Worm (Caenorhabditis elegans) whole organism, L4 larva: ENCODE data around the gene fil-2.

Experiments
- F10B5.3 ChIP-seq: sonication (generic microtip); optimal IDR thresholded peaks from 2 replicates; lab custom pipeline; 2016; ENCODE audit warnings: mild to moderate bottlenecking, missing genetic modification characterization, missing compliant biosample characterization
- F37D6.2 ChIP-seq: sonication (generic microtip); optimal IDR thresholded peaks from 2 replicates; lab custom pipeline; 2016; ENCODE audit warnings: mild to moderate bottlenecking, missing genetic modification characterization, missing compliant biosample characterization
- F49E8.2 ChIP-seq: sonication (generic microtip); optimal IDR thresholded peaks from 2 replicates; lab custom pipeline; 2016; ENCODE audit warnings: missing compliant biosample characterization, mild to moderate bottlenecking, missing genetic modification characterization, borderline replicate concordance
- R02D3.7 ChIP-seq: fragments of 150-350 bp; sonication (generic microtip); optimal IDR thresholded peaks from 3 replicates; lab custom pipeline; 2014; ENCODE audit warnings: missing biosample characterization, missing genetic modification characterization
- ZK546.5 ChIP-seq, 2 experiments: sonication (generic microtip); optimal IDR thresholded peaks; 2 replicates each; lab custom pipeline; 2017; ENCODE audit warnings: missing biosample characterization in 2 of 2, missing genetic modification characterization in 2 of 2
- aha-1 ChIP-seq: fragments of 150-350 bp; peaks from one replicate; lab custom pipeline; 2014; ENCODE audit warnings: missing biosample characterization, missing genetic modification characterization
- aly-2 ChIP-seq: sonication (generic microtip); optimal IDR thresholded peaks from 2 replicates; lab custom pipeline; 2018; ENCODE audit warnings: missing biosample characterization, missing genetic modification characterization
- ceh-28 ChIP-seq: fragments of 150-350 bp; optimal IDR thresholded peaks from 2 replicates; lab custom pipeline; 2014; ENCODE audit warnings: missing biosample characterization, missing genetic modification reagents, missing genetic modification characterization
- ceh-32 ChIP-seq: sonication (generic microtip); optimal IDR thresholded peaks from 2 replicates; lab custom pipeline; 2016; ENCODE audit warnings: mild to moderate bottlenecking, missing genetic modification characterization, missing compliant biosample characterization; ENCODE audit not compliant: poor library complexity
- ceh-44 ChIP-seq: fragments of 200-800 bp; sonication (Bioruptor generic); IDR thresholded peaks from 2 replicates; pipeline ENCODE4 v1.3.6; 2022; ENCODE audit warnings: missing genetic modification reagents, missing genetic modification characterization, missing compliant biosample characterization
- ces-1 ChIP-seq: fragments of 150-350 bp; sonication (generic microtip); optimal IDR thresholded peaks from 4 replicates; lab custom pipeline; 2014; ENCODE audit warnings: missing biosample characterization, missing genetic modification reagents, missing genetic modification characterization
- cey-2 ChIP-seq: sonication (generic microtip); optimal IDR thresholded peaks from 3 replicates; lab custom pipeline; 2017; ENCODE audit warnings: missing genetic modification characterization, mild to moderate bottlenecking, missing compliant biosample characterization, antibody characterized with exemption, borderline replicate concordance; ENCODE audit not compliant: insufficient read depth
- ctbp-1 ChIP-seq: fragments of 200-800 bp; sonication (Bioruptor generic); IDR thresholded peaks from 2 replicates; pipeline ENCODE4 v1.3.6; 2022; ENCODE audit warnings: missing genetic modification reagents, missing genetic modification characterization, missing compliant biosample characterization
- daf-16 ChIP-seq, 3 experiments: sonication (generic microtip); optimal IDR thresholded peaks; 2 replicates each; lab custom pipeline; 2016 to 2017; ENCODE audit warnings: missing genetic modification characterization in 3 of 3, missing genetic modification reagents in 3 of 3, mild to moderate bottlenecking in 2 of 3, missing compliant biosample characterization in 2 of 3, missing biosample characterization in 1 of 3, moderate library complexity in 1 of 3
- daf-19 ChIP-seq: fragments of 200-800 bp; sonication (Bioruptor generic); conservative IDR thresholded peaks from 2 replicates; pipeline ENCODE4 v1.3.6; 2022; ENCODE audit warnings: missing genetic modification characterization, missing compliant biosample characterization
- dmd-6 ChIP-seq: fragments of 200-800 bp; sonication (Bioruptor generic); IDR thresholded peaks from 2 replicates; pipeline ENCODE4 v1.3.6; 2022; ENCODE audit warnings: missing genetic modification reagents, missing genetic modification characterization, missing compliant biosample characterization
- duxl-1 ChIP-seq: sonication (generic microtip); optimal IDR thresholded peaks from 2 replicates; lab custom pipeline; 2016; ENCODE audit warnings: mild to moderate bottlenecking, missing genetic modification characterization, moderate library complexity, missing compliant biosample characterization; ENCODE audit not compliant: poor library complexity
- egl-27 ChIP-seq: sonication (generic microtip); optimal IDR thresholded peaks from 3 replicates; lab custom pipeline; 2017; ENCODE audit warnings: missing biosample characterization, missing genetic modification reagents, missing genetic modification characterization
- fkh-10 ChIP-seq: fragments of 150-350 bp; optimal IDR thresholded peaks from 2 replicates; lab custom pipeline; 2014; ENCODE audit warnings: missing biosample characterization, missing genetic modification reagents, missing genetic modification characterization
- hif-1 ChIP-seq, 2 experiments: sonication (generic microtip); optimal IDR thresholded peaks; 2 replicates each; lab custom pipeline; 2016 to 2017; ENCODE audit warnings: missing compliant biosample characterization in 2 of 2, missing genetic modification characterization in 2 of 2, missing genetic modification reagents in 2 of 2, missing genotype in 2 of 2, mild to moderate bottlenecking in 1 of 2
- hlh-11 ChIP-seq: fragments of 200-800 bp; sonication (Bioruptor generic); optimal IDR thresholded peaks from 2 replicates; lab custom pipeline; 2018; ENCODE audit warnings: mild to moderate bottlenecking, missing genetic modification characterization, missing compliant biosample characterization
- hlh-30 ChIP-seq: sonication (generic microtip); optimal IDR thresholded peaks from 2 replicates; lab custom pipeline; 2017; ENCODE audit warnings: antibody characterized with exemption, mild to moderate bottlenecking, missing genetic modification characterization, missing compliant biosample characterization; ENCODE audit not compliant: insufficient read depth
- lin-1 ChIP-seq: fragments of 200-800 bp; sonication (Bioruptor generic); IDR thresholded peaks from 2 replicates; pipeline ENCODE4 v1.3.6; 2022; ENCODE audit warnings: missing genetic modification reagents, missing genetic modification characterization, missing compliant biosample characterization
- lin-29 ChIP-seq: fragments of 200-800 bp; sonication (Bioruptor generic); IDR thresholded peaks from 2 replicates; pipeline ENCODE4 v1.3.6; 2022; ENCODE audit warnings: missing genetic modification reagents, missing genetic modification characterization, missing compliant biosample characterization
- lin-39 ChIP-seq: fragments of 150-350 bp; optimal IDR thresholded peaks from 2 replicates; lab custom pipeline; 2014; ENCODE audit warnings: missing biosample characterization, missing genetic modification reagents, missing genetic modification characterization
- lir-3 ChIP-seq: sonication (generic microtip); optimal IDR thresholded peaks from 2 replicates; lab custom pipeline; 2016; ENCODE audit warnings: mild to moderate bottlenecking, missing genetic modification characterization, missing compliant biosample characterization
- mdl-1 ChIP-seq, 2 experiments: fragments of 150-350 bp in 1 of 2; sonication (generic microtip) in 1 of 2; optimal IDR thresholded peaks; 2 replicates each; lab custom pipeline; 2014 to 2017; ENCODE audit warnings: missing biosample characterization in 2 of 2, missing genetic modification characterization in 2 of 2
- mep-1 ChIP-seq: fragments of 150-350 bp; sonication (generic microtip); optimal IDR thresholded peaks from 3 replicates; lab custom pipeline; 2014; ENCODE audit warnings: missing biosample characterization, missing genetic modification characterization
- mes-2 ChIP-seq: sonication (generic microtip); optimal IDR thresholded peaks from 2 replicates; lab custom pipeline; 2016; ENCODE audit warnings: missing genotype, mild to moderate bottlenecking, missing genetic modification characterization, missing compliant biosample characterization; ENCODE audit not compliant: poor library complexity, severe bottlenecking
- mxl-3 ChIP-seq: fragments of 200-800 bp; sonication (Bioruptor generic); optimal IDR thresholded peaks from 2 replicates; lab custom pipeline; 2018; ENCODE audit warnings: mild to moderate bottlenecking, missing genetic modification characterization, missing compliant biosample characterization
- nhr-237 ChIP-seq: sonication (generic microtip); optimal IDR thresholded peaks from 2 replicates; lab custom pipeline; 2017; ENCODE audit warnings: missing biosample characterization, missing genetic modification characterization
- nhr-25 ChIP-seq: sonication (generic microtip); optimal IDR thresholded peaks from 2 replicates; lab custom pipeline; 2017; ENCODE audit warnings: missing genetic modification characterization, mild to moderate bottlenecking, missing compliant biosample characterization, antibody characterized with exemption, moderate library complexity, borderline replicate concordance; ENCODE audit not compliant: insufficient read depth
- nhr-28 ChIP-seq: fragments of 150-350 bp; optimal IDR thresholded peaks from 2 replicates; lab custom pipeline; 2014; ENCODE audit warnings: missing biosample characterization, missing genetic modification characterization
- nhr-48 ChIP-seq: sonication (generic microtip); optimal IDR thresholded peaks from 2 replicates; lab custom pipeline; 2016; ENCODE audit warnings: mild to moderate bottlenecking, missing genetic modification characterization, missing compliant biosample characterization
- nhr-77 ChIP-seq: fragments of 150-350 bp; optimal IDR thresholded peaks from 2 replicates; lab custom pipeline; 2014; ENCODE audit warnings: missing biosample characterization, missing genetic modification characterization
- pha-4 ChIP-seq, 2 experiments: fragments of 150-350 bp in 1 of 2; fragments of 200-800 bp in 1 of 2; sonication (Bioruptor generic) in 1 of 2; IDR thresholded peaks in 1 of 2; optimal IDR thresholded peaks in 1 of 2; 2 replicates each; pipeline versions ENCODE4 v1.3.6 to Lab custom; 2014 to 2022; ENCODE audit warnings: missing genetic modification characterization in 2 of 2, missing genetic modification reagents in 2 of 2, missing biosample characterization in 1 of 2, missing compliant biosample characterization in 1 of 2
- set-16 ChIP-seq: fragments of 200-800 bp; sonication (Bioruptor generic); IDR thresholded peaks from 2 replicates; pipeline ENCODE4 v1.3.6; 2022; ENCODE audit warnings: missing genetic modification reagents, missing genetic modification characterization, missing compliant biosample characterization
- skn-1 ChIP-seq: fragments of 150-350 bp; optimal IDR thresholded peaks from 2 replicates; lab custom pipeline; 2014; ENCODE audit warnings: missing biosample characterization, missing genetic modification characterization
- snpc-1.2 ChIP-seq: fragments of 200-800 bp; sonication (Bioruptor generic); IDR thresholded peaks from 2 replicates; pipeline ENCODE4 v1.3.6; 2022; ENCODE audit warnings: missing genetic modification reagents, missing genetic modification characterization, missing compliant biosample characterization
- snpc-4 ChIP-seq: fragments of 150-350 bp; optimal IDR thresholded peaks from 2 replicates; lab custom pipeline; 2014; ENCODE audit warnings: missing biosample characterization, missing genetic modification characterization
- tag-97 ChIP-seq: fragments of 200-800 bp; sonication (Bioruptor generic); IDR thresholded peaks from 2 replicates; pipeline ENCODE4 v1.3.6; 2022; ENCODE audit warnings: missing genetic modification characterization, missing compliant biosample characterization
- tra-1 ChIP-seq: fragments of 200-800 bp; sonication (Bioruptor generic); IDR thresholded peaks from 2 replicates; pipeline ENCODE4 v1.3.6; 2022; ENCODE audit warnings: missing genetic modification reagents, missing genetic modification characterization, missing compliant biosample characterization
- unc-62 ChIP-seq, 3 experiments: fragments of 150-350 bp in 1 of 3; sonication (generic microtip); optimal IDR thresholded peaks in 2 of 3; peaks in 1 of 3; 1 replicate in 1 of 3; 2 replicates in 2 of 3; lab custom pipeline; 2014 to 2017; ENCODE audit warnings: missing biosample characterization in 3 of 3, missing genetic modification characterization in 3 of 3, missing genetic modification reagents in 3 of 3, missing genotype in 1 of 3
- vab-7 ChIP-seq: fragments of 200-800 bp; sonication (Bioruptor generic); IDR thresholded peaks from 2 replicates; pipeline ENCODE4 v1.3.6; 2022; ENCODE audit warnings: missing genetic modification reagents, missing genetic modification characterization, missing compliant biosample characterization
- zfp-2 ChIP-seq: sonication (generic microtip); optimal IDR thresholded peaks from 2 replicates; lab custom pipeline; 2016; ENCODE audit warnings: mild to moderate bottlenecking, missing genetic modification characterization, missing compliant biosample characterization
- zip-11 ChIP-seq: fragments of 200-800 bp; sonication (Bioruptor generic); IDR thresholded peaks from 2 replicates; pipeline ENCODE4 v1.3.6; 2022; ENCODE audit warnings: missing genetic modification characterization, missing compliant biosample characterization
- zip-2 ChIP-seq: fragments of 150-350 bp; optimal IDR thresholded peaks from 2 replicates; lab custom pipeline; 2014; ENCODE audit warnings: missing biosample characterization, missing genetic modification characterization
- ztf-7 ChIP-seq: fragments of 150-350 bp; optimal IDR thresholded peaks from 2 replicates; lab custom pipeline; 2014; ENCODE audit warnings: missing biosample characterization, missing genetic modification characterization

Gene fil-2

ce11 chrV:6238347-6238746 lies 40.5 kb upstream of the fil-2 start:
- TF ChIP-seq cey-2 (tag; lab: Kevin White, UChicago), result no peak
- peak; percentile 84 for TF ChIP-seq hlh-30
- no peak for TF ChIP-seq nhr-25 (tag; lab: Kevin White, UChicago)
- TF ChIP-seq unc-62 (GFP tag; optimal IDR thresholded peaks at IDR 0.05 in 1 of 2; lab: Kevin White, UChicago), result peak in 1 of 2 experiments; percentile 93
- TF ChIP-seq unc-62 (tag; optimal IDR thresholded peaks at IDR 0.05; lab: Kevin White, UChicago), result no peak
- peak; percentile 86 for TF ChIP-seq tra-1 (GFP tag; lab: Robert Waterston, UW)
- TF ChIP-seq F10B5.3, result no peak
- no peak for TF ChIP-seq R02D3.7 (tag; lab: Kevin White, UChicago)
- TF ChIP-seq duxl-1, result no peak
- TF ChIP-seq aha-1 (tag; lab: Kevin White, UChicago), result peak; percentile 3
- TF ChIP-seq snpc-4 (tag; lab: Kevin White, UChicago), result no peak
- no peak for TF ChIP-seq snpc-1.2
- no peak for TF ChIP-seq ztf-7
- TF ChIP-seq ceh-28 (tag; lab: Kevin White, UChicago), result no peak
- TF ChIP-seq mdl-1 (tag; optimal IDR thresholded peaks at IDR 0.05; lab: Kevin White, UChicago), result peak; percentile 62 to 83
- no peak for TF ChIP-seq ctbp-1
- no peak for TF ChIP-seq vab-7 (GFP tag; lab: Robert Waterston, UW)
- no peak for TF ChIP-seq ZK546.5 (tag; optimal IDR thresholded peaks at IDR 0.05; lab: Kevin White, UChicago)
- peak in 1 of 2 experiments; percentile 37 for TF ChIP-seq hif-1 (tag; optimal IDR thresholded peaks at IDR 0.05; lab: Kevin White, UChicago)
- no peak for TF ChIP-seq lir-3
- TF ChIP-seq lin-1 (GFP tag; lab: Robert Waterston, UW), result no peak
- no peak for TF ChIP-seq fkh-10 (GFP tag; lab: Kevin White, UChicago)
- TF ChIP-seq skn-1 (tag; lab: Kevin White, UChicago), result no peak
- TF ChIP-seq daf-19 (GFP tag; lab: Robert Waterston, UW), result no peak
- TF ChIP-seq zfp-2 (tag; lab: Kevin White, UChicago), result no peak
- no peak for TF ChIP-seq F49E8.2
- TF ChIP-seq set-16 (GFP tag; lab: Robert Waterston, UW), result no peak
- TF ChIP-seq nhr-48 (tag; lab: Kevin White, UChicago), result peak; percentile 99
- no peak for TF ChIP-seq ceh-44
- no peak for TF ChIP-seq daf-16 (GFP tag; optimal IDR thresholded peaks at IDR 0.05; lab: Kevin White, UChicago)
- peak; percentile 2 for TF ChIP-seq daf-16 (tag; optimal IDR thresholded peaks at IDR 0.05; lab: Kevin White, UChicago)
- TF ChIP-seq nhr-28 (tag; lab: Kevin White, UChicago), result peak; percentile 48
- no peak for TF ChIP-seq tag-97 (GFP tag; lab: Robert Waterston, UW)
- peak; percentile 83 for TF ChIP-seq hlh-11 (tag; lab: Kevin White, UChicago)
- TF ChIP-seq mxl-3 (GFP tag; lab: Kevin White, UChicago), result peak; percentile 40
- no peak for TF ChIP-seq zip-11
- 0 out of 2 replicates have a peak, but pooled peaks have one; percentile 42 for TF ChIP-seq lin-29
- no peak for TF ChIP-seq lin-39
- TF ChIP-seq dmd-6 (GFP tag; lab: Robert Waterston, UW), result peak; percentile 86

ce11 chrV:6239855-6240254 lies 39.0 kb upstream of the fil-2 start:
- TF ChIP-seq zip-2 (tag; lab: Kevin White, UChicago), result no peak
- peak; percentile 59 for TF ChIP-seq nhr-77 (tag; lab: Kevin White, UChicago)
- no peak for TF ChIP-seq F37D6.2
- TF ChIP-seq egl-27 (tag; lab: Kevin White, UChicago), result no peak
- TF ChIP-seq nhr-28 (tag; lab: Kevin White, UChicago), result peak; percentile 82
- no peak for TF ChIP-seq ces-1
- TF ChIP-seq mes-2, result peak; percentile 15
- TF ChIP-seq unc-62 (GFP tag; optimal IDR thresholded peaks at IDR 0.05 in 1 of 2; lab: Kevin White, UChicago), result peak in 1 of 2 experiments; percentile 45
- TF ChIP-seq unc-62 (tag; optimal IDR thresholded peaks at IDR 0.05; lab: Kevin White, UChicago), result no peak
- TF ChIP-seq hif-1 (tag; optimal IDR thresholded peaks at IDR 0.05; lab: Kevin White, UChicago), result peak in 1 of 2 experiments; percentile 32
- no peak for TF ChIP-seq daf-19 (GFP tag; lab: Robert Waterston, UW)
- TF ChIP-seq ceh-32 (tag; lab: Kevin White, UChicago), result no peak
- peak; percentile 69 for TF ChIP-seq hlh-30
- TF ChIP-seq aly-2 (tag; lab: Kevin White, UChicago), result no peak
- no peak for TF ChIP-seq pha-4 (GFP tag; IDR thresholded peaks at IDR 0.05; lab: Robert Waterston, UW)
- TF ChIP-seq pha-4 (tag; optimal IDR thresholded peaks at IDR 0.05; lab: Kevin White, UChicago), result no peak
- peak; percentile 17 for TF ChIP-seq mep-1 (tag; lab: Kevin White, UChicago)
- TF ChIP-seq cey-2 (tag; lab: Kevin White, UChicago), result peak; percentile 0
- TF ChIP-seq nhr-237 (tag; lab: Kevin White, UChicago), result no peak
- TF ChIP-seq mdl-1 (tag; optimal IDR thresholded peaks at IDR 0.05; lab: Kevin White, UChicago), result peak; percentile 62 to 86
- no peak for TF ChIP-seq fkh-10 (GFP tag; lab: Kevin White, UChicago)
